Fruit fly (Drosophila melanogaster) whole organism: Measurements from ENCODE around the gene Kah.

ENCODE experiments used
- CG8478 ChIP-seq: fragments of >200 bp; optimal IDR thresholded peaks from 2 replicates; lab custom pipeline; 2018; ENCODE audit warnings: inconsistent platforms
- Dll ChIP-seq: fragments of >200 bp; optimal IDR thresholded peaks from 2 replicates; lab custom pipeline; 2017
- EcR ChIP-seq, 2 experiments: fragments of >200 bp; optimal IDR thresholded peaks; 2 replicates each; lab custom pipeline; 2017; ENCODE audit warnings: missing biosample characterization in 2 of 2, missing genetic modification characterization in 2 of 2, missing genetic modification reagents in 2 of 2
- psq ChIP-seq: fragments of >200 bp; optimal IDR thresholded peaks from 2 replicates; lab custom pipeline; 2017
- usp ChIP-seq: fragments of >200 bp; optimal IDR thresholded peaks from 2 replicates; lab custom pipeline; 2017; ENCODE audit warnings: missing biosample characterization, missing genetic modification characterization, mixed read lengths

DNA sequence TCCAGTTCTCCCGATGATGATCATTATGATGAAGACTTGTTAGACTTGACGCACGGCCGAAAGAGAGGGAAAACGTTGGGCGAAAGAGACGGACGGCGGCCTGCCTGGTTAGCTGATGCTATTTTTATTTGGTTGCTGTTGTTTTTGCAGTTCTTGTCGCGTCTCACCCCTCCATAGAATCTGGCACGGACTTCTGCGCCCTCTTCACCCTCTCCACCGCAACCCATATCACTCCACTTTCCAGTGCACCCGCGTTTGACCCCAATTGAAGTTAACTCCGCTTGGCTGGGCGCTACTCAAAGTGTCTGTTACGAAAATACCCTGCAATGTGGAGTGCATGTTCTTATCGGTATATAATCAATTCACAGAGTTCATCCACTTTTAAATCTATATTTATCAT is 28.0 kb downstream of the Kah start:
- no peak for TF ChIP-seq usp (GFP tag; lab: Kevin White, UChicago)
- no peak for TF ChIP-seq Dll (lab: Kevin White, UChicago)
- peak in 1 of 2 experiments; percentile 45 for TF ChIP-seq EcR (GFP tag; optimal IDR thresholded peaks at IDR 0.05; lab: Kevin White, UChicago)
- no peak for TF ChIP-seq CG8478 (lab: Kevin White, UChicago)
- TF ChIP-seq psq: no peak
